Fruit fly (Drosophila melanogaster) ovary, adult (tissue): Measurements from ENCODE around the gene PGRP-SD.

ENCODE experiments used
- CG17801 ChIP-seq: fragments of 200-800 bp; optimal IDR thresholded peaks from 2 replicates; lab custom pipeline; 2019; ENCODE audit warnings: missing biosample characterization, mild to moderate bottlenecking, missing genetic modification characterization, moderate library complexity; ENCODE audit not compliant: partially characterized antibody

The PGRP-SD gene

dm6 chr3L:7650968-7651367 lies at the start of gene PGRP-SD:
PGRP-SD (plus strand) TSS chr3L:7651180.
- no peak for TF ChIP-seq CG17801 (GFP tag; lab: Kevin White, UChicago)

- TF ChIP-seq CG17801 (GFP tag; lab: Kevin White, UChicago): no peak
Observed at dm6 chr3L:7603397-7603796, 47.6 kb upstream of the PGRP-SD start.

- no peak for TF ChIP-seq CG17801 (GFP tag; lab: Kevin White, UChicago)
Observed at dm6 chr3L:7604863-7605262, 46.1 kb upstream of the PGRP-SD start.

dm6 chr3L:7606336-7607001 lies 44.5 kb upstream of the PGRP-SD start:
- TF ChIP-seq CG17801 (GFP tag; lab: Kevin White, UChicago): no peak

- TF ChIP-seq CG17801 (GFP tag; lab: Kevin White, UChicago): no peak
Observed at dm6 chr3L:7610522-7610921, 40.5 kb upstream of the PGRP-SD start.

- TF ChIP-seq CG17801 (GFP tag; lab: Kevin White, UChicago): no peak
Observed at dm6 chr3L:7611229-7611628, 39.8 kb upstream of the PGRP-SD start.

dm6 chr3L:7614226-7614625 lies 36.8 kb upstream of the PGRP-SD start:
- TF ChIP-seq CG17801 (GFP tag; lab: Kevin White, UChicago): no peak

dm6 chr3L:7617436-7617979 lies 33.5 kb upstream of the PGRP-SD start:
- no peak for TF ChIP-seq CG17801 (GFP tag; lab: Kevin White, UChicago)

- TF ChIP-seq CG17801 (GFP tag; lab: Kevin White, UChicago): no peak
Observed at dm6 chr3L:7624561-7624960, 26.4 kb upstream of the PGRP-SD start.

- no peak for TF ChIP-seq CG17801 (GFP tag; lab: Kevin White, UChicago)
Observed at dm6 chr3L:7630047-7630446, 20.9 kb upstream of the PGRP-SD start.

- TF ChIP-seq CG17801 (GFP tag; lab: Kevin White, UChicago): no peak
Observed at dm6 chr3L:7632540-7633263, 18.3 kb upstream of the PGRP-SD start.

- TF ChIP-seq CG17801 (GFP tag; lab: Kevin White, UChicago): no peak
Observed at dm6 chr3L:7633619-7634018, 17.4 kb upstream of the PGRP-SD start.

dm6 chr3L:7634743-7635469 lies 16.1 kb upstream of the PGRP-SD start:
- TF ChIP-seq CG17801 (GFP tag; lab: Kevin White, UChicago): no peak

- no peak for TF ChIP-seq CG17801 (GFP tag; lab: Kevin White, UChicago)
Observed at dm6 chr3L:7639533-7639932, 11.4 kb upstream of the PGRP-SD start.

dm6 chr3L:7640297-7640696 lies 10.7 kb upstream of the PGRP-SD start, which contains the start of gene Urm1:
Urm1 (minus strand) TSS chr3L:7640446.
- no peak for TF ChIP-seq CG17801 (GFP tag; lab: Kevin White, UChicago)
